Fruit fly (Drosophila melanogaster): ENCODE results near the gene CG12402.
A peak's percentile ranks its signal among the peaks of the same experiment; 100 is the strongest.

The CG12402 gene

dm6 chr3R:14125479-14126121, 17.5 kb upstream of the CG12402 start, which contains the start of the genes 140up and Polr2B (continued):
- TF ChIP-seq gsb-n (tag; optimal IDR thresholded peaks at IDR 0.05) = peak; percentile 92
- TF ChIP-seq Dek (tag; optimal IDR thresholded peaks at IDR 0.05) = peak; percentile 90
- peak; percentile 80 for TF ChIP-seq CG8944 (GFP tag; optimal IDR thresholded peaks at IDR 0.05)
- peak; percentile 88 for TF ChIP-seq zfh2 (GFP tag; optimal IDR thresholded peaks at IDR 0.05)
- TF ChIP-seq dati (GFP tag; IDR thresholded peaks at IDR 0.05) = peak; percentile 72
- TF ChIP-seq NFAT (GFP tag; IDR thresholded peaks at IDR 0.05) = peak; percentile 92
- TF ChIP-seq Awh (GFP tag; IDR thresholded peaks at IDR 0.05) = peak; percentile 89
- peak; percentile 82 for TF ChIP-seq ems (GFP tag; optimal IDR thresholded peaks at IDR 0.05)
- TF ChIP-seq CG31388 (GFP tag; optimal IDR thresholded peaks at IDR 0.05) = peak; percentile 81
- peak; percentile 11 for TF ChIP-seq repo (GFP tag; optimal IDR thresholded peaks at IDR 0.05)
- TF ChIP-seq Nf-YC (tag; optimal IDR thresholded peaks at IDR 0.05) = peak; percentile 86
- TF ChIP-seq CG32767 (GFP tag; IDR thresholded peaks at IDR 0.05) = peak; percentile 86
- peak; percentile 89 for TF ChIP-seq Six4 (GFP tag; optimal IDR thresholded peaks at IDR 0.05)
- peak; percentile 79 for TF ChIP-seq Nf-YA (GFP tag; IDR thresholded peaks at IDR 0.05)
- no peak for TF ChIP-seq ato (GFP tag; IDR thresholded peaks at IDR 0.05; ENCODE audit: partially characterized antibody)
- TF ChIP-seq NC2α (GFP tag; optimal IDR thresholded peaks at IDR 0.05) = peak; percentile 9
- peak; percentile 88 for TF ChIP-seq CG10147 (GFP tag; optimal IDR thresholded peaks at IDR 0.05)
- no peak for TF ChIP-seq hkb (optimal IDR thresholded peaks at IDR 0.05)
- TF ChIP-seq hkb (GFP tag; IDR thresholded peaks at IDR 0.05) = peak; percentile 90
- TF ChIP-seq stc (GFP tag; IDR thresholded peaks at IDR 0.05) = peak; percentile 89
- peak in 1 of 2 experiments; percentile 69 for TF ChIP-seq insv (GFP tag; optimal IDR thresholded peaks at IDR 0.05)
- TF ChIP-seq CG11398 (GFP tag; optimal IDR thresholded peaks at IDR 0.05) = peak; percentile 49
- peak; percentile 41 for TF ChIP-seq emc (GFP tag; optimal IDR thresholded peaks at IDR 0.05)
- TF ChIP-seq CG8478 (optimal IDR thresholded peaks at IDR 0.05) = no peak
- TF ChIP-seq CG12155 (GFP tag; optimal IDR thresholded peaks at IDR 0.05) = peak; percentile 94
- peak; percentile 94 for TF ChIP-seq CG10654 (GFP tag; optimal IDR thresholded peaks at IDR 0.05)
- peak; percentile 44; the same call in 1 of the 3 replicates for TF ChIP-seq sr (GFP tag; IDR thresholded peaks at IDR 0.05)
- peak; percentile 67 for TF ChIP-seq MTF-1 (GFP tag; optimal IDR thresholded peaks at IDR 0.05; ENCODE audit: borderline replicate concordance)
- peak; percentile 43 for TF ChIP-seq pzg (GFP tag; optimal IDR thresholded peaks at IDR 0.05)
- peak; percentile 92 for TF ChIP-seq CG14441 (GFP tag; IDR thresholded peaks at IDR 0.05)
- TF ChIP-seq ewg (GFP tag; optimal IDR thresholded peaks at IDR 0.05) = peak; percentile 81
- peak; percentile 64 for TF ChIP-seq CG10274 (GFP tag; optimal IDR thresholded peaks at IDR 0.05)
- no peak for TF ChIP-seq D (optimal IDR thresholded peaks at IDR 0.05)
- TF ChIP-seq D (GFP tag; optimal IDR thresholded peaks at IDR 0.05) = peak; percentile 84
- TF ChIP-seq Fer3 (tag; optimal IDR thresholded peaks at IDR 0.05) = peak; percentile 94
- no peak for TF ChIP-seq grn (GFP tag; optimal IDR thresholded peaks at IDR 0.05)
- TF ChIP-seq tx (GFP tag; optimal IDR thresholded peaks at IDR 0.05) = peak; percentile 71
- peak; percentile 83 for TF ChIP-seq CG6765 (GFP tag; optimal IDR thresholded peaks at IDR 0.05)
- peak; percentile 90 for TF ChIP-seq CG10979 (tag; optimal IDR thresholded peaks at IDR 0.05)
- TF ChIP-seq Hr51 (GFP tag; optimal IDR thresholded peaks at IDR 0.05) = peak; percentile 83 to 93
- no peak for TF ChIP-seq CG16779 (GFP tag; IDR thresholded peaks at IDR 0.05)
- TF ChIP-seq CG30020 (tag; optimal IDR thresholded peaks at IDR 0.05) = peak; percentile 81
- peak; percentile 85 for TF ChIP-seq toy (GFP tag; IDR thresholded peaks at IDR 0.05)
- peak; percentile 57 for TF ChIP-seq CG12219 (GFP tag; optimal IDR thresholded peaks at IDR 0.05)
- peak; percentile 91 for TF ChIP-seq stwl (tag; optimal IDR thresholded peaks at IDR 0.05)
- TF ChIP-seq oc (tag; optimal IDR thresholded peaks at IDR 0.05) = peak; percentile 89
- TF ChIP-seq Myb (GFP tag; optimal IDR thresholded peaks at IDR 0.05) = peak; percentile 46
- TF ChIP-seq jumu (GFP tag; optimal IDR thresholded peaks at IDR 0.05) = peak; percentile 76
- peak; percentile 70 for TF ChIP-seq CG8765 (GFP tag; IDR thresholded peaks at IDR 0.05)
- peak; percentile 91 for TF ChIP-seq tio (GFP tag; optimal IDR thresholded peaks at IDR 0.05)
- peak; percentile 92 for TF ChIP-seq CG2120 (GFP tag; optimal IDR thresholded peaks at IDR 0.05)
